Worm (Caenorhabditis elegans) whole organism, late embryonic: Measurements from ENCODE around the gene pals-21.

Experiments used
- Y22D7AL.16 ChIP-seq: sonication (generic microtip); optimal IDR thresholded peaks from 2 replicates; lab custom pipeline; 2016; ENCODE audit warnings: missing genetic modification characterization, missing compliant biosample characterization
- pag-3 ChIP-seq: sonication (generic microtip); optimal IDR thresholded peaks from 2 replicates; lab custom pipeline; 2016; ENCODE audit warnings: missing compliant biosample characterization, missing genetic modification characterization, borderline replicate concordance

ce11 chrIII:1413890-1414613 is 33.6 kb upstream of the pals-21 start, which contains the start of gene Y82E9BR.14:
- TF ChIP-seq pag-3, result no peak
- no peak for TF ChIP-seq Y22D7AL.16 (tag; lab: Kevin White, UChicago)
